Worm (Caenorhabditis elegans): ENCODE data around the gene gcy-19.
"Not testable (repeated sequence)": the region's sequence is repeated elsewhere in the genome, so short reads cannot be mapped to it uniquely, and the experiment has no call there.

Gene gcy-19

ce11 chrII:3202519-3202918 is 56.6 kb downstream of the gcy-19 start, which contains the start of gene sri-53:
TSS of gene sri-53 (minus strand) at chrII:3202619.
- TF ChIP-seq F13H6.1 (tag; optimal IDR thresholded peaks at IDR 0.05) (no peak), mab-5 (tag; optimal IDR thresholded peaks at IDR 0.05) (no peak), ZK546.5 (tag; optimal IDR thresholded peaks at IDR 0.05) (no peak), fos-1 (tag; optimal IDR thresholded peaks at IDR 0.05) (no peak), ceh-82 (tag; optimal IDR thresholded peaks at IDR 0.05) (no peak), crh-2 (tag; optimal IDR thresholded peaks at IDR 0.05) (no peak), nhr-11 (tag; optimal IDR thresholded peaks at IDR 0.05) (no peak), ztf-1 (GFP tag; conservative IDR thresholded peaks at IDR 0.05) (no peak), lsy-2 (tag; optimal IDR thresholded peaks at IDR 0.05) (no peak), mbf-1 (tag; optimal IDR thresholded peaks at IDR 0.05) (no peak), nhr-21 (tag; optimal IDR thresholded peaks at IDR 0.05) (no peak), peb-1 (tag; optimal IDR thresholded peaks at IDR 0.05) (no peak), alr-1 (tag; optimal IDR thresholded peaks at IDR 0.05) (no peak), ama-1 (optimal IDR thresholded peaks at IDR 0.05) (no peak)

ce11 chrII:3201242-3201641 is 57.9 kb downstream of the gcy-19 start, which contains the start of gene sri-48:
TSS of gene sri-48 (minus strand) at chrII:3201342.
- TF ChIP-seq zag-1 (tag; optimal IDR thresholded peaks at IDR 0.05); lin-39 (tag; optimal IDR thresholded peaks at IDR 0.05); Y55F3AM.14 (GFP tag; optimal IDR thresholded peaks at IDR 0.05): not testable (repeated sequence)

Data from whole organism, L2 larva.